Worm (Caenorhabditis elegans) whole organism, L2 larva: ENCODE measurements around the gene srw-94.

Experiments used
- alr-1 ChIP-seq: fragments of 150-350 bp; optimal IDR thresholded peaks from 2 replicates; lab custom pipeline; 2014; ENCODE audit warnings: missing biosample characterization, missing genetic modification characterization
- crh-2 ChIP-seq: sonication (generic microtip); optimal IDR thresholded peaks from 2 replicates; lab custom pipeline; 2017; ENCODE audit warnings: missing biosample characterization, missing genetic modification characterization
- egl-27 ChIP-seq: sonication (generic microtip); optimal IDR thresholded peaks from 3 replicates; lab custom pipeline; 2017; ENCODE audit warnings: missing biosample characterization, missing genetic modification reagents, missing genetic modification characterization
- elt-1 ChIP-seq: fragments of 150-350 bp; optimal IDR thresholded peaks from 2 replicates; lab custom pipeline; 2014; ENCODE audit warnings: missing biosample characterization, missing genetic modification characterization
- fos-1 ChIP-seq: fragments of 150-350 bp; optimal IDR thresholded peaks from 2 replicates; lab custom pipeline; 2014; ENCODE audit warnings: missing biosample characterization, missing genetic modification characterization
- nhr-25 ChIP-seq: fragments of 150-350 bp; sonication (generic microtip); optimal IDR thresholded peaks from 3 replicates; lab custom pipeline; 2014; ENCODE audit warnings: missing biosample characterization, missing genetic modification characterization
- unc-39 ChIP-seq: fragments of 150-350 bp; optimal IDR thresholded peaks from 2 replicates; lab custom pipeline; 2014; ENCODE audit warnings: missing biosample characterization, missing genetic modification characterization
- unc-62 ChIP-seq: fragments of 150-350 bp; optimal IDR thresholded peaks from 2 replicates; lab custom pipeline; 2014; ENCODE audit warnings: missing biosample characterization, missing genetic modification reagents, missing genetic modification characterization

DNA sequence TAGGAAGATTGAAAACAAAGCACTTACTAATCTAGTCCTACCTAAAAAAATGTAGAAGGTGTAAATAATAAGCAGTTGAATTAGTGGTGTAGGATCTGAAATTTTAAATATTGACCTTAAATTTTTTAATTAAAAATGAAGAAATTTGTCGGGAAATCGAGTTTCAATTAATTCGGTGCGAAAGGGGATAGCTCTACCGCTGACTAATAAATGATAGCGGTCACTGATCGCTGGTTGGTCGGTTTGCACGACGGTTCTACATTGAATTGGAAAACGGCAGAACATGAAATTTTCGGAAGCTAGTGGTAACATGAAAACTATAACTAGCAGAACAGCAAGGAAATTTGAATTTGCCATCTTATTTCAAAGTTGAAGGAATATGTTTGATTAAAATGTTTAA is 34.2 kb upstream of the srw-94 start, which contains the start of gene set-15:
- TF ChIP-seq egl-27 (tag; lab: Kevin White, UChicago): no peak
- TF ChIP-seq elt-1 (tag; lab: Kevin White, UChicago): no peak
- no peak for TF ChIP-seq nhr-25
- TF ChIP-seq crh-2: no peak
- TF ChIP-seq unc-62: no peak
- TF ChIP-seq fos-1 (tag; lab: Kevin White, UChicago): no peak
- TF ChIP-seq unc-39: no peak
- TF ChIP-seq alr-1 (tag; lab: Kevin White, UChicago): no peak
